Worm (Caenorhabditis elegans) whole organism, midembryonic: Measurements from ENCODE around the gene F08C6.18.

Source experiments
- T22C8.4 ChIP-seq: fragments of 200-800 bp; sonication (Bioruptor generic); IDR thresholded peaks from 2 replicates; pipeline ENCODE4 v1.3.6; 2022; ENCODE audit warnings: missing genetic modification characterization, missing compliant biosample characterization
- cog-1 ChIP-seq: sonication (generic microtip); optimal IDR thresholded peaks from 2 replicates; lab custom pipeline; 2016; ENCODE audit warnings: missing genetic modification characterization, missing compliant biosample characterization
- flt-1 ChIP-seq: fragments of 200-800 bp; sonication (Bioruptor generic); IDR thresholded peaks from 2 replicates; pipeline ENCODE4 v1.3.6; 2022; ENCODE audit warnings: missing genetic modification characterization, missing compliant biosample characterization
- klf-2 ChIP-seq: fragments of 200-800 bp; sonication (Bioruptor generic); conservative IDR thresholded peaks from 2 replicates; pipeline ENCODE4 v1.3.6; 2022; ENCODE audit warnings: missing genetic modification reagents, missing genetic modification characterization, missing compliant biosample characterization
- med-1 ChIP-seq: sonication (generic microtip); optimal IDR thresholded peaks from 2 replicates; lab custom pipeline; 2017; ENCODE audit warnings: missing genetic modification characterization, mild to moderate bottlenecking, missing compliant biosample characterization, antibody characterized with exemption, missing genetic modification reagents; ENCODE audit not compliant: insufficient read depth
- ref-1 ChIP-seq: fragments of 200-800 bp; sonication (Bioruptor generic); conservative IDR thresholded peaks from 2 replicates; pipeline ENCODE4 v1.3.6; 2022; ENCODE audit warnings: missing genetic modification reagents, missing genetic modification characterization, missing compliant biosample characterization
- tab-1 ChIP-seq: fragments of 200-800 bp; sonication (Bioruptor generic); IDR thresholded peaks from 2 replicates; pipeline ENCODE4 v1.3.6; 2022; ENCODE audit warnings: missing genetic modification characterization, missing compliant biosample characterization
- ztf-23 ChIP-seq: fragments of 200-800 bp; sonication (Bioruptor generic); IDR thresholded peaks from 2 replicates; pipeline ENCODE4 v1.3.6; 2022; ENCODE audit warnings: missing genetic modification reagents, missing genetic modification characterization, missing compliant biosample characterization
- ztf-29 ChIP-seq: fragments of 200-800 bp; sonication (Bioruptor generic); IDR thresholded peaks from 2 replicates; pipeline ENCODE4 v1.3.6; 2022; ENCODE audit warnings: missing genetic modification reagents, missing genetic modification characterization, missing compliant biosample characterization

The F08C6.18 gene

DNA sequence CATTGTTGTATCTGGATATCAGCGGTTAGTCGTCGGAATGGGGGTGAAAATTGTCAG, at the start of gene F08C6.18, which contains the start of gene unc-98:
Gene F08C6.18, minus strand, starts transcription at position 57 of the 57 bp plus-strand sequence.
Gene unc-98, minus strand, starts transcription at position 48 of the 57 bp plus-strand sequence.
- no peak for TF ChIP-seq med-1
- no peak for TF ChIP-seq T22C8.4
- TF ChIP-seq ref-1 (GFP tag; lab: Robert Waterston, UW) = no peak
- no peak for TF ChIP-seq cog-1 (tag; lab: Kevin White, UChicago)
- TF ChIP-seq ztf-23 = no peak
- no peak for TF ChIP-seq flt-1 (GFP tag; lab: Robert Waterston, UW)

DNA sequence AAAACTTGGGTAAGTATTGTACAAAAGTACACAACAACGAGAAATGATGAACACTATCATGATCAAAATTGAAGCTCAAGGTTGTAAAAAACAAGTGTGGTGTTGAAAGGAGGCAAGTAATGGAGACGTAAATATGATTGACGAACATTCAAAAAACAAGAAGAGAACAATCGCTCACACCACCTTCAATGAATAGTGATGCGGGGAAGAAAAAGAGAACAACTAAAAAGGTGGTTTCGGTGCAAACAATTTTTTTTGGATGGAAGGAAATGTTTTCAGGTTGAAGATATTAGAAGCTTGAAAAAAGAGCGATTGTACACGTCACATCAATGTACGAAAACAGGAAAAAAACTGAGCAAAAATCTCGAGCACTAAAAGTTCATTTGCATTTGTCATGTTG, 41.0 kb upstream of the F08C6.18 start:
- TF ChIP-seq klf-2 (GFP tag; lab: Robert Waterston, UW) = no peak
- TF ChIP-seq T22C8.4 = no peak
- TF ChIP-seq cog-1 (tag; lab: Kevin White, UChicago) = no peak
- TF ChIP-seq med-1 = no peak

DNA sequence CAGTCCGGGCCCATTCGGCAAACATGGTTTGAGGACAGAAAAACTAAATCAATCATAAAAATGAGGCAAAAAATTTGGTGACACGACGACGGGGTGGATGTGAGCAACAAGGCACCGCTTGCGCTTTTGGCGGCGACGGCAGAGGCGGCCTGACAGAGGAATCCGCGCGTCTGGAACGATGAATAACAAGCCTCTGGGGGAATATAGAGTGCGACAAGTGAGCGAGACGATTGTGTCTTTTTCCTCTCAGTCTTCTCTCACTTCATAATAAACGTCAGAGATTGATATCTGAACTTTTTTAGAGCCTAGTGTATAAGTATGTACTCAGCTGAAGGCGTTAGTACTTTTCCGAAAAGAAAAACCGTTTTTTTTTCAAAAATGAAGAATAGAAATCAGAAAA, 34.6 kb upstream of the F08C6.18 start, which contains the start of gene twk-17:
Gene twk-17, minus strand, starts transcription at position 101 of the 400 bp plus-strand sequence.
- TF ChIP-seq tab-1 (GFP tag; lab: Robert Waterston, UW) (no peak), ztf-29 (no peak), ref-1 (GFP tag; lab: Robert Waterston, UW) (no peak)

DNA sequence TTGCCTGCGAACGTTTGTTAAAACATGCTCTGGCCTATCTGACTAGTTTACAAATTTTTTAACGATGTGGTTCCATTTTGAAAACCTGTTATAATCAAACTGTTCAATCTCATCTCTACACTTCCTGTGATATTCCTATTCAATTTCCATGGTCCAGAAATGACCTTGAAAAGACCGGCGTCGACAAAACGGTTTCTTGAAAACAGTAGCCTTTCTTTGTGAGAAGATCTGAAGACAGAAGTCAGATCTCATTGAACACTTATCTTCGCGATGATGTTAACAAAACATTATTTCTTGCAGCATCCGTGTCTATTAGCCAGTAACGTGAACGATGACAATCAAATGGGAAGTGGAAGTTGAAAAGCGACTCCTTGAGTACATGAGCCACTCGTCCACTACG, 23.2 kb upstream of the F08C6.18 start, which contains the start of gene C44E12.1:
Gene C44E12.1, plus strand, starts transcription at position 301 of the 400 bp plus-strand sequence.
- TF ChIP-seq ref-1 (GFP tag; lab: Robert Waterston, UW) (no peak), ztf-23 (no peak), flt-1 (GFP tag; lab: Robert Waterston, UW) (no peak), tab-1 (GFP tag; lab: Robert Waterston, UW) (no peak), klf-2 (GFP tag; lab: Robert Waterston, UW) (no peak), ztf-29 (no peak), med-1 (no peak), T22C8.4 (no peak), cog-1 (tag; lab: Kevin White, UChicago) (no peak)

ce11 chrX:7596029-7596428, 22.6 kb upstream of the F08C6.18 start:
- no peak for TF ChIP-seq tab-1 (GFP tag; lab: Robert Waterston, UW)
- TF ChIP-seq ref-1 (GFP tag; lab: Robert Waterston, UW) = no peak
- TF ChIP-seq med-1 = no peak
- no peak for TF ChIP-seq ztf-23
- no peak for TF ChIP-seq klf-2 (GFP tag; lab: Robert Waterston, UW)
- no peak for TF ChIP-seq ztf-29
- TF ChIP-seq flt-1 (GFP tag; lab: Robert Waterston, UW) = no peak
- TF ChIP-seq cog-1 (tag; lab: Kevin White, UChicago) = no peak
- TF ChIP-seq T22C8.4 = no peak

- TF ChIP-seq klf-2 (GFP tag; lab: Robert Waterston, UW) (no peak), ref-1 (GFP tag; lab: Robert Waterston, UW) (no peak), med-1 (no peak)
Measured at ce11 chrX:7593931-7594544, 20.6 kb upstream of the F08C6.18 start.

DNA sequence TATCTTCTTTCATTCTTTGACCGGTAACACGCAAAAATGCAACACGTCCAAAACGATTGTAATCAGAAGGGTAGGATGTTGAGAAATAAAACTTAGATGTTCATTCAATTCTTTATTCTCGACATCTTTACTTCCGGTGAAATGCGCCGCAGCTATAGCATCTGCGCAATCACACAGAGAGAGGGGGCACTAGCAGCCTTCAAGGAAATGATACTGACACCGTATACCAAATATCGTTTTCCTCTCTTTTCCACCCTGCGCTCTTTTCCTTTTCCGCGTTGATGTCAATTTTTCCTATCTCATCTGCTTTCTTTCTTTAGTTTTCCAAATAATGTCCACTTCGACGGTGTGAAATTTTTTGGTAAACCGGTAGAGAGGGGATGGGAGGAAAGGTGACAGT, 17.3 kb upstream of the F08C6.18 start:
- no peak for TF ChIP-seq flt-1 (GFP tag; lab: Robert Waterston, UW)
- TF ChIP-seq klf-2 (GFP tag; lab: Robert Waterston, UW) = no peak
- TF ChIP-seq med-1 = no peak
- TF ChIP-seq ztf-29 = no peak
- no peak for TF ChIP-seq tab-1 (GFP tag; lab: Robert Waterston, UW)
- no peak for TF ChIP-seq ztf-23
- no peak for TF ChIP-seq ref-1 (GFP tag; lab: Robert Waterston, UW)
- no peak for TF ChIP-seq cog-1 (tag; lab: Kevin White, UChicago)
- TF ChIP-seq T22C8.4 = no peak

ce11 chrX:7587741-7588235, 14.4 kb upstream of the F08C6.18 start:
- no peak for TF ChIP-seq klf-2 (GFP tag; lab: Robert Waterston, UW)

- TF ChIP-seq ref-1 (GFP tag; lab: Robert Waterston, UW) (no peak), med-1 (no peak), ztf-29 (no peak), cog-1 (tag; lab: Kevin White, UChicago) (no peak), T22C8.4 (no peak), klf-2 (GFP tag; lab: Robert Waterston, UW) (no peak), flt-1 (GFP tag; lab: Robert Waterston, UW) (no peak), ztf-23 (no peak), tab-1 (GFP tag; lab: Robert Waterston, UW) (no peak)
Measured at ce11 chrX:7586588-7586987, 13.2 kb upstream of the F08C6.18 start.

- TF ChIP-seq med-1 = no peak
- TF ChIP-seq ztf-23 = no peak
- TF ChIP-seq flt-1 (GFP tag; lab: Robert Waterston, UW) = no peak
- no peak for TF ChIP-seq T22C8.4
Measured at ce11 chrX:7585610-7586259, 12.3 kb upstream of the F08C6.18 start, which contains the start of gene adt-2. TSS of gene adt-2 (plus strand) at chrX:7586209.

ce11 chrX:7583930-7584329, 10.5 kb upstream of the F08C6.18 start:
- TF ChIP-seq tab-1 (GFP tag; lab: Robert Waterston, UW) (no peak), ref-1 (GFP tag; lab: Robert Waterston, UW) (no peak), med-1 (no peak), klf-2 (GFP tag; lab: Robert Waterston, UW) (no peak), flt-1 (GFP tag; lab: Robert Waterston, UW) (no peak), ztf-23 (no peak), T22C8.4 (no peak), cog-1 (tag; lab: Kevin White, UChicago) (no peak), ztf-29 (no peak)
